Fruit fly (Drosophila melanogaster) whole organism, adult: ENCODE data around the gene CG11449.

Experiments
- CG12768 ChIP-seq: fragments of 200-800 bp; sonication (Bioruptor generic); optimal IDR thresholded peaks from 2 replicates; lab custom pipeline; 2017; ENCODE audit warnings: missing biosample characterization, missing genetic modification characterization, mild to moderate bottlenecking, moderate library complexity, missing genetic modification reagents
- CG14711 ChIP-seq: fragments of 200-800 bp; sonication (Bioruptor generic); optimal IDR thresholded peaks from 2 replicates; lab custom pipeline; 2018; ENCODE audit warnings: missing biosample characterization, mild to moderate bottlenecking, missing genetic modification characterization, moderate library complexity
- CG1620 ChIP-seq: fragments of 200-800 bp; sonication (Bioruptor generic); optimal IDR thresholded peaks from 2 replicates; lab custom pipeline; 2016; ENCODE audit warnings: missing biosample characterization, missing genetic modification characterization
- CG33017 ChIP-seq: fragments of 200-800 bp; sonication (Bioruptor generic); optimal IDR thresholded peaks from 2 replicates; lab custom pipeline; 2018; ENCODE audit warnings: missing biosample characterization, mild to moderate bottlenecking, missing genetic modification characterization, moderate library complexity
- cic ChIP-seq: fragments of 200-800 bp; sonication (Bioruptor generic); optimal IDR thresholded peaks from 2 replicates; lab custom pipeline; 2017; ENCODE audit warnings: missing biosample characterization, mild to moderate bottlenecking, missing genetic modification characterization, moderate library complexity
- kay ChIP-seq: fragments of 200-800 bp; sonication (Bioruptor generic); peaks from one replicate; lab custom pipeline; 2016; ENCODE audit warnings: missing biosample characterization, missing genetic modification characterization, borderline replicate concordance
- ovo ChIP-seq: fragments of 200-800 bp; sonication (Bioruptor generic); optimal IDR thresholded peaks from 2 replicates; lab custom pipeline; 2016; ENCODE audit warnings: missing biosample characterization, missing genetic modification characterization
- toe ChIP-seq: fragments of 200-800 bp; sonication (Bioruptor generic); optimal IDR thresholded peaks from 2 replicates; lab custom pipeline; 2016; ENCODE audit warnings: missing biosample characterization, missing genetic modification characterization

DNA sequence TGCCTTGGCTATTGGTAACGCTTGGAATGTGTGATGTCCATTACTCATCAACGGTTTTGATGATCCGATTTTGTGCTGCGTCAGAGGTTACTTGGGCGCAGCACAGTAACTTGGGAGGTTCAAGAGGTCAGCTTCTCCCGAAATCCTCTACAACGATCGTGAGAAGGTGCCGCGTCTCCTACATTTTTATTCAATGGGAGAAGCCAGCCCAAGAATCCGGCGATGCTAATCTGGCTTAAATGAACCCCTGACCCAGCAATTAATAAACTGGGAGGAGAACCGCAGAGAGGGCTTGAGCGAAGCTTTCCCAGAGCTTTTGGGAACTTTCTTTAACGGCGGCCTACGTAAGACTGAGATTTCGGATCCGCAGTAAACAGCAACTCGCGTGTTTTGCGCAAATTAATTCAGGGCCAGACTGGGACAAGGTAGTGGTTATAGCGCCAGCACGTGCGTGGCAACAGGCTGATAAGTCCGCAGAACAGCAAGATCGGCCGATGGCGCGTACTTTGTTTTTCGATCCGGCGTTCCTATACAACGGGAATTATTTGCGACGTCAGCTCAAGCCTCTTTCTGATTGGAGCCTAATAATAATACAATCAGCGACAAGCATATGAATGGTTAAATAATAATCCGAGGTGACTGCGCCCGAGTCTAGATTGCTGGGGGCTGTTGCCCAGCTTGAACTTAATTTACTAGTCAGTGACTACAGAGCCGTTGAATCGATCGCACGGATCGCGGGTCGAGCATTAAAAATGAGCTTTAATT, 20.1 kb downstream of the CG11449 start, which contains the start of gene CG11425:
- TF ChIP-seq ovo (GFP tag; lab: Kevin White, UChicago) (no peak), CG33017 (tag; lab: Kevin White, UChicago) (no peak), CG12768 (no peak), CG1620 (GFP tag; lab: Kevin White, UChicago) (no peak), toe (GFP tag; lab: Kevin White, UChicago) (no peak), kay (GFP tag; lab: Kevin White, UChicago) (no peak), cic (peak; percentile 1), CG14711 (tag; lab: Kevin White, UChicago) (no peak)
